Worm (Caenorhabditis elegans): ENCODE measurements around the gene cku-80.

- no peak for TF ChIP-seq nhr-11 (tag; optimal IDR thresholded peaks at IDR 0.05)
- no peak for TF ChIP-seq dmd-4 (tag; optimal IDR thresholded peaks at IDR 0.05; ENCODE audit: borderline replicate concordance)
- no peak for TF ChIP-seq elt-2 (tag; optimal IDR thresholded peaks at IDR 0.05)
- TF ChIP-seq T23F11.4 (GFP tag; optimal IDR thresholded peaks at IDR 0.05): no peak
- no peak for TF ChIP-seq K09A11.1 (tag; optimal IDR thresholded peaks at IDR 0.05; ENCODE audit: insufficient read depth)
- TF ChIP-seq pha-2 (tag; optimal IDR thresholded peaks at IDR 0.05): no peak
- no peak for TF ChIP-seq unc-42 (tag; optimal IDR thresholded peaks at IDR 0.05)
- no peak for TF ChIP-seq pqm-1 (tag; optimal IDR thresholded peaks at IDR 0.05)
Measured at ce11 chrIII:4453768-4454167, 34.1 kb downstream of the cku-80 start.

Measured in whole organism, late embryonic.